Worm (Caenorhabditis elegans) whole organism, L1 larva: ENCODE measurements around the gene pat-3.

Experiments
- aha-1 ChIP-seq: fragments of 150-350 bp; optimal IDR thresholded peaks from 2 replicates; lab custom pipeline; 2014; ENCODE audit warnings: missing biosample characterization, missing genetic modification characterization
- alr-1 ChIP-seq: fragments of 200-800 bp; sonication (Bioruptor generic); optimal IDR thresholded peaks from 2 replicates; lab custom pipeline; 2018; ENCODE audit warnings: borderline replicate concordance, mild to moderate bottlenecking, missing genetic modification characterization, missing compliant biosample characterization
- blmp-1 ChIP-seq: fragments of 150-350 bp; optimal IDR thresholded peaks from 2 replicates; lab custom pipeline; 2014; ENCODE audit warnings: missing biosample characterization, missing genetic modification characterization
- ceh-8 ChIP-seq: fragments of 200-800 bp; sonication (Bioruptor generic); optimal IDR thresholded peaks from 2 replicates; lab custom pipeline; 2018; ENCODE audit warnings: mild to moderate bottlenecking, missing genetic modification characterization, moderate library complexity, missing compliant biosample characterization
- ceh-82 ChIP-seq, 3 experiments: fragments of 150-350 bp in 1 of 3; sonication (generic microtip) in 2 of 3; optimal IDR thresholded peaks; 2 replicates each; lab custom pipeline; 2014 to 2017; ENCODE audit warnings: missing biosample characterization in 3 of 3, missing genetic modification characterization in 3 of 3
- ceh-90 ChIP-seq: sonication (generic microtip); optimal IDR thresholded peaks from 2 replicates; lab custom pipeline; 2016; ENCODE audit warnings: missing genetic modification characterization, missing compliant biosample characterization
- dpl-1 ChIP-seq, 3 experiments: fragments of 150-350 bp in 2 of 3; sonication (generic microtip) in 1 of 3; optimal IDR thresholded peaks; 2 replicates each; lab custom pipeline; 2014 to 2017; ENCODE audit warnings: missing biosample characterization in 3 of 3, missing genetic modification characterization in 3 of 3, missing genetic modification reagents in 3 of 3
- efl-1 ChIP-seq, 4 experiments: fragments of 150-350 bp; optimal IDR thresholded peaks in 3 of 4; peaks in 1 of 4; 1 replicate in 1 of 4; 2 replicates in 3 of 4; lab custom pipeline; 2014; ENCODE audit warnings: missing biosample characterization in 2 of 4, missing genetic modification characterization in 2 of 4, missing genetic modification reagents in 2 of 4
- egl-13 ChIP-seq: sonication (generic microtip); optimal IDR thresholded peaks from 2 replicates; lab custom pipeline; 2016; ENCODE audit warnings: missing genotype, missing genetic modification reagents, missing genetic modification characterization, missing compliant biosample characterization
- egl-27 ChIP-seq, 2 experiments: fragments of 150-350 bp in 1 of 2; sonication (generic microtip); optimal IDR thresholded peaks; 3 replicates each; lab custom pipeline; 2017 to 2018; ENCODE audit warnings: missing biosample characterization in 2 of 2, missing genetic modification characterization in 2 of 2, missing genetic modification reagents in 2 of 2
- elt-3 ChIP-seq, 6 experiments: fragments of 150-350 bp in 1 of 6; sonication (generic microtip); optimal IDR thresholded peaks; 2 replicates each; lab custom pipeline; 2017 to 2018; ENCODE audit warnings: missing biosample characterization in 6 of 6, missing genetic modification characterization in 6 of 6, inconsistent platforms in 1 of 6
- fkh-10 ChIP-seq: sonication (generic microtip); optimal IDR thresholded peaks from 2 replicates; lab custom pipeline; 2017; ENCODE audit warnings: missing biosample characterization, missing genetic modification reagents, missing genetic modification characterization
- grh-1 ChIP-seq: fragments of 200-800 bp; sonication (Bioruptor generic); IDR thresholded peaks from 2 replicates; pipeline ENCODE4 v1.3.6; 2022; ENCODE audit warnings: missing genetic modification reagents, missing genetic modification characterization, missing compliant biosample characterization
- hpl-2 ChIP-seq: fragments of 150-350 bp; optimal IDR thresholded peaks from 2 replicates; lab custom pipeline; 2014; ENCODE audit warnings: missing biosample characterization, missing genetic modification reagents, missing genetic modification characterization
- irx-1 ChIP-seq: sonication (generic microtip); optimal IDR thresholded peaks from 2 replicates; lab custom pipeline; 2016; ENCODE audit warnings: missing genetic modification characterization, missing compliant biosample characterization
- isw-1 ChIP-seq: fragments of 200-800 bp; sonication (Bioruptor generic); IDR thresholded peaks from 2 replicates; pipeline ENCODE4 v1.3.6; 2022; ENCODE audit warnings: missing genetic modification characterization, missing compliant biosample characterization
- lin-13 ChIP-seq: fragments of 150-350 bp; optimal IDR thresholded peaks from 2 replicates; lab custom pipeline; 2014; ENCODE audit warnings: missing biosample characterization, missing genetic modification reagents, missing genetic modification characterization
- lin-15B ChIP-seq: fragments of 150-350 bp; sonication (generic microtip); optimal IDR thresholded peaks from 3 replicates; lab custom pipeline; 2014; ENCODE audit warnings: missing biosample characterization, missing genetic modification characterization
- lin-35 ChIP-seq, 2 experiments: fragments of 150-350 bp; optimal IDR thresholded peaks; 2 replicates each; lab custom pipeline; 2014; ENCODE audit warnings: missing biosample characterization in 2 of 2, missing genetic modification characterization in 2 of 2, missing genetic modification reagents in 2 of 2
- lir-3 ChIP-seq: sonication (generic microtip); optimal IDR thresholded peaks from 2 replicates; lab custom pipeline; 2016; ENCODE audit warnings: mild to moderate bottlenecking, missing genetic modification characterization, moderate library complexity, missing compliant biosample characterization; ENCODE audit not compliant: poor library complexity
- lsy-2 ChIP-seq, 2 experiments: fragments of 150-350 bp; optimal IDR thresholded peaks; 2 replicates each; lab custom pipeline; 2014; ENCODE audit warnings: missing biosample characterization in 2 of 2, missing genetic modification characterization in 2 of 2
- mab-9 ChIP-seq: fragments of 200-800 bp; sonication (Bioruptor generic); IDR thresholded peaks from 2 replicates; pipeline ENCODE4 v1.3.6; 2022; ENCODE audit warnings: missing genetic modification reagents, missing genetic modification characterization, missing compliant biosample characterization
- mef-2 ChIP-seq: fragments of 150-350 bp; optimal IDR thresholded peaks from 2 replicates; lab custom pipeline; 2014; ENCODE audit warnings: missing biosample characterization, missing genetic modification characterization
- mep-1 ChIP-seq: fragments of 150-350 bp; optimal IDR thresholded peaks from 2 replicates; lab custom pipeline; 2014; ENCODE audit warnings: missing biosample characterization, missing genetic modification characterization
- nhr-12 ChIP-seq: sonication (generic microtip); optimal IDR thresholded peaks from 2 replicates; lab custom pipeline; 2017; ENCODE audit warnings: missing biosample characterization, missing genetic modification characterization
- nhr-19 ChIP-seq: fragments of 200-800 bp; sonication (Bioruptor generic); conservative IDR thresholded peaks from 2 replicates; pipeline ENCODE4 v1.3.6; 2022; ENCODE audit warnings: missing genetic modification characterization, missing compliant biosample characterization
- nhr-237 ChIP-seq: fragments of 150-350 bp; optimal IDR thresholded peaks from 2 replicates; lab custom pipeline; 2014; ENCODE audit warnings: missing biosample characterization, missing genetic modification characterization
- nhr-47 ChIP-seq: sonication (generic microtip); optimal IDR thresholded peaks from 2 replicates; lab custom pipeline; 2016; ENCODE audit warnings: mild to moderate bottlenecking, missing genetic modification characterization, moderate library complexity, missing compliant biosample characterization
- nhr-71 ChIP-seq: sonication (generic microtip); optimal IDR thresholded peaks from 2 replicates; lab custom pipeline; 2016; ENCODE audit warnings: mild to moderate bottlenecking, missing genetic modification characterization, moderate library complexity, missing compliant biosample characterization
- nhr-76 ChIP-seq: sonication (generic microtip); optimal IDR thresholded peaks from 2 replicates; lab custom pipeline; 2017; ENCODE audit warnings: missing biosample characterization, missing genetic modification characterization
- nhr-77 ChIP-seq: fragments of 150-350 bp; optimal IDR thresholded peaks from 2 replicates; lab custom pipeline; 2014; ENCODE audit warnings: missing biosample characterization, missing genetic modification characterization
- nhr-84 ChIP-seq: sonication (generic microtip); optimal IDR thresholded peaks from 2 replicates; lab custom pipeline; 2017; ENCODE audit warnings: missing biosample characterization, missing genetic modification characterization
- nhr-85 ChIP-seq: sonication (generic microtip); peaks from one replicate; lab custom pipeline; 2016; ENCODE audit warnings: missing genetic modification characterization, inconsistent platforms, missing compliant biosample characterization
- pqm-1 ChIP-seq: sonication (generic microtip); optimal IDR thresholded peaks from 3 replicates; lab custom pipeline; 2017; ENCODE audit warnings: missing biosample characterization, missing genetic modification characterization
- skn-1 ChIP-seq: fragments of 150-350 bp; optimal IDR thresholded peaks from 2 replicates; lab custom pipeline; 2014; ENCODE audit warnings: missing biosample characterization, missing genetic modification characterization
- snpc-4 ChIP-seq: fragments of 150-350 bp; optimal IDR thresholded peaks from 2 replicates; lab custom pipeline; 2014; ENCODE audit warnings: missing biosample characterization, missing genetic modification characterization
- snu-23 ChIP-seq: sonication (generic microtip); optimal IDR thresholded peaks from 2 replicates; lab custom pipeline; 2016; ENCODE audit warnings: missing genetic modification characterization, missing compliant biosample characterization
- sptf-1 ChIP-seq: fragments of 150-350 bp; optimal IDR thresholded peaks from 2 replicates; lab custom pipeline; 2014; ENCODE audit warnings: missing biosample characterization, missing genetic modification characterization
- unc-130 ChIP-seq: fragments of 150-350 bp; optimal IDR thresholded peaks from 2 replicates; lab custom pipeline; 2017; ENCODE audit warnings: missing biosample characterization, missing genetic modification characterization, inconsistent platforms
- unc-30 ChIP-seq: sonication (generic microtip); optimal IDR thresholded peaks from 2 replicates; lab custom pipeline; 2017; ENCODE audit warnings: missing biosample characterization, missing genetic modification characterization
- unc-62 ChIP-seq: fragments of 150-350 bp; optimal IDR thresholded peaks from 2 replicates; lab custom pipeline; 2014; ENCODE audit warnings: missing biosample characterization, missing genetic modification reagents, missing genetic modification characterization
- zip-4 ChIP-seq: fragments of 200-800 bp; sonication (Bioruptor generic); optimal IDR thresholded peaks from 2 replicates; lab custom pipeline; 2018; ENCODE audit warnings: mild to moderate bottlenecking, missing genetic modification characterization, moderate library complexity, missing compliant biosample characterization

The pat-3 gene

DNA sequence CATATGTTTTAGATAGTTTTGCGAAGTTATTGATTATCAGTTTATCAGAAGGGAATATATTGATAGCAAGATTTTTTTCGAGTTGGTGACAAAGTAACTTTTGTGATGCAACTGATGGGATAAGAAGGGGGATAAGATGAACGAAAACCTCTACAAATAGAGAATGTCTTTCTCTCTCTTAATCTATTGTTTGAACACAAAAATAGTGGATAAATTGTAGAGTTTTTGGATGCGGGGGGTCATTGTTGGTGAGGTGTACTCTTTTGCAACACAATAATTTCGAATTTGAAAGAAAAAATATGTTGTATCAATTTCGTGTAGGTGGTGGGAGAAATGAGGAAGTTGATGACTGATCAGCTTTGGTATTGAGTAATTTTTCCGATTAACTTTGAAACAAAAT is 12.2 kb upstream of the pat-3 start, which contains the start of gene ZK1058.9:
ZK1058.9 (minus strand) TSS at position 101 of the 400 bp plus-strand sequence.
- no peak for TF ChIP-seq efl-1 (optimal IDR thresholded peaks at IDR 0.05; lab: Kevin White, UChicago)
- TF ChIP-seq efl-1 (GFP tag; optimal IDR thresholded peaks at IDR 0.05 in 1 of 2; lab: Kevin White, UChicago) = peak in 1 of 2 experiments; percentile 83
- TF ChIP-seq lsy-2 (tag; optimal IDR thresholded peaks at IDR 0.05; lab: Kevin White, UChicago) = no peak

DNA sequence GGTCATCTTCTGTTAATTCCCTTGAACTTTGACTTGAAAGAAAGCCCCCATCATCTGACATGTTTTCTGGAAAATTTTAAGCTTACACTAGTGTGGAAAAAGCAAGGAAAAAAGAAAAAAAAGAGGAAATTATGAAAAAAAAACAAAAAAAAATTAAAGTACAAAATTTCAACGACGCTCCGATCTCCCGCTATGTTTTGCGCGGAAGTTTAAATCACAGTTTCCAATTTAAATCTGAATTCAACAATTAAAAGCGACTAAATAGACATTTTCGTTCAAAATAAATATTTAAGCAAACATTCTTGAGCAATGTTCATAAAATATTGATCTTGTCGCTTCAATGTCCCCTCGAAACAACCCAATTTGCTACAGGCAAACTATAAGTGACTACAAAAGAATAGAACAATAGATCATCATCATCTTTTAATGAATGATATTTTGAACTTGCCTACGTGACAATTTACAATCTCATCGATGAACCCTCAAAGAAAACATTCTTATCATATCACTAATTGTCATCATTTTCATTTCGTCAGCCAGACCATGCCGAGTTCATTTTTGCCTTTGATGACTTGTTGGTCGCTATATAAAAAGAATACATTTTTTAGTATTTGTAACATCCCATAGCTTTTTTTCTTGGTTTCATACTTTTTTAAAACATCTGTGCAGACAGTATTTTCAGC is 7.8 kb upstream of the pat-3 start, which contains the start of the genes metl-6 and nit-1:
metl-6 (minus strand) TSS at position 66 of the 683 bp plus-strand sequence.
nit-1 (plus strand) TSS at position 562 of the 683 bp plus-strand sequence.
- TF ChIP-seq grh-1 (GFP tag; lab: Robert Waterston, UW) (no peak), dpl-1 (GFP tag; optimal IDR thresholded peaks at IDR 0.05; lab: Kevin White, UChicago) (peak; percentile 65 to 88 (median 78)), nhr-71 (tag; lab: Kevin White, UChicago) (peak; percentile 14), lsy-2 (tag; optimal IDR thresholded peaks at IDR 0.05; lab: Kevin White, UChicago) (peak; percentile 23 to 54), skn-1 (peak; percentile 57), efl-1 (optimal IDR thresholded peaks at IDR 0.05; lab: Kevin White, UChicago) (peak in 1 of 2 experiments; percentile 79), efl-1 (GFP tag; optimal IDR thresholded peaks at IDR 0.05 in 1 of 2; lab: Kevin White, UChicago) (peak; percentile 85 to 98), blmp-1 (tag; lab: Kevin White, UChicago) (peak; percentile 42), lin-15B (tag; lab: Kevin White, UChicago) (no peak), lin-35 (GFP tag; optimal IDR thresholded peaks at IDR 0.05; lab: Kevin White, UChicago) (peak; percentile 63 to 90), elt-3 (tag; optimal IDR thresholded peaks at IDR 0.05; lab: Kevin White, UChicago) (peak in 1 of 6 experiments; percentile 7)

DNA sequence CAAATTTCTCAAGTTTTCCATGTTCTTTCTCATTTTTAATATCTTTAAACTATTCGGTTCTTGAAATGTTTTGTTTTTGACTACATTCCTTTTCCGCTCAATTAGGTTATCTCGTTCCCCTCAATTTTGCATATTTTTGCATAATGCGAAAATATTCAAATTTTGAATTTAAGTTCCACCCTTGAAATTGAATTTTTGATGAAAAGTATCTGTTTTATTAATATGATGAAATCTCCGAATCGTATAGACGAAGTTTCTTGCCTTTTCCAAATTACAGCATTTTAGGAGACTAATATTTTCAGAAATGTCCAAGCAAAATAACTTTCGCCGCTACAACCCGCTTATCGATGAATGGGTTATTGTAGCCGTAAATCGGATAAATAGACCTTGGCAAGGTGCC is 4.6 kb upstream of the pat-3 start, which contains the start of gene ZK1058.3:
ZK1058.3 (plus strand) TSS at position 301 of the 400 bp plus-strand sequence.
- TF ChIP-seq snpc-4 (tag; lab: Kevin White, UChicago) (no peak), efl-1 (optimal IDR thresholded peaks at IDR 0.05; lab: Kevin White, UChicago) (no peak), efl-1 (GFP tag; optimal IDR thresholded peaks at IDR 0.05 in 1 of 2; lab: Kevin White, UChicago) (peak in 1 of 2 experiments; percentile 0), alr-1 (tag; lab: Kevin White, UChicago) (no peak), mep-1 (no peak), aha-1 (tag; lab: Kevin White, UChicago) (no peak)
- TF ChIP-seq, all 84 proteins: peak for 1

DNA sequence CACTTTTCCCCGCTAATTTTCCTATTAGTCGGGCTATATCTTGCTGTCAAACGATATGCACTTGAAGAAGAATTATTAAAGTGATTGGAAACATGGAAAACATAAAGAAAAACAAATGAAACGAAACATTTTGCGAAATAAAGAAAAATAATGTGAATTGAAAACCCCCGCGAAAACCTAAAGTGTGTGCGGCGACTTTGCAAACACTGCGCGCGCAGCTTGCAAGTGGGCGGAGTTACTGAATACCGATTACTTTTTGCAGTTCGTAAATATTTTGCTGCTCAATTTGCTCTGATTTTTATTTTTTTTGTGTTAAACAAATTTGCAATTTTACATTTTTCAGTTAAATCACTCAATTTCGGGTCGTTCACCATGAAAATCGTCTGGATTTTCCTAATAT is 2.7 kb upstream of the pat-3 start, which contains the start of gene ccdc-47:
ccdc-47 (plus strand) TSS at position 344 of the 400 bp plus-strand sequence.
- no peak for TF ChIP-seq zip-4 (GFP tag; lab: Kevin White, UChicago)
- TF ChIP-seq mab-9 (GFP tag; lab: Robert Waterston, UW) = no peak
- peak; percentile 53 for TF ChIP-seq unc-130 (tag; lab: Kevin White, UChicago)
- peak; percentile 46 to 86 for TF ChIP-seq efl-1 (optimal IDR thresholded peaks at IDR 0.05; lab: Kevin White, UChicago)
- TF ChIP-seq efl-1 (GFP tag; optimal IDR thresholded peaks at IDR 0.05 in 1 of 2; lab: Kevin White, UChicago) = peak; percentile 85 to 98
- TF ChIP-seq lin-15B (tag; lab: Kevin White, UChicago) = peak; percentile 45
- no peak for TF ChIP-seq nhr-77
- no peak for TF ChIP-seq ceh-8
- peak; percentile 40 for TF ChIP-seq lir-3 (tag; lab: Kevin White, UChicago)
- peak; percentile 58 for TF ChIP-seq nhr-19 (GFP tag; lab: Robert Waterston, UW)
- no peak for TF ChIP-seq nhr-76
- TF ChIP-seq unc-30 (tag; lab: Kevin White, UChicago) = no peak
- peak; percentile 42 for TF ChIP-seq irx-1 (tag; lab: Kevin White, UChicago)
- TF ChIP-seq hpl-2 = no peak
- peak; percentile 48 for TF ChIP-seq isw-1 (GFP tag; lab: Robert Waterston, UW)
- peak; percentile 78 to 85 (median 84) for TF ChIP-seq dpl-1 (GFP tag; optimal IDR thresholded peaks at IDR 0.05; lab: Kevin White, UChicago)
- TF ChIP-seq blmp-1 (tag; lab: Kevin White, UChicago) = peak; percentile 62
- TF ChIP-seq sptf-1 (tag; lab: Kevin White, UChicago) = no peak
- TF ChIP-seq egl-27 (tag; optimal IDR thresholded peaks at IDR 0.05; lab: Kevin White, UChicago) = no peak
- TF ChIP-seq pqm-1 (tag; lab: Kevin White, UChicago) = no peak
- no peak for TF ChIP-seq mef-2 (tag; lab: Kevin White, UChicago)
- TF ChIP-seq snu-23 (GFP tag; lab: Kevin White, UChicago) = peak; percentile 76
- peak; percentile 41 to 47 (median 44) for TF ChIP-seq ceh-82 (tag; optimal IDR thresholded peaks at IDR 0.05; lab: Kevin White, UChicago)
- no peak for TF ChIP-seq ceh-90
- TF ChIP-seq nhr-47 (tag; lab: Kevin White, UChicago) = peak; percentile 65
- TF ChIP-seq nhr-85 (tag; lab: Kevin White, UChicago) = peak; percentile 73
- TF ChIP-seq nhr-12 (tag; lab: Kevin White, UChicago) = no peak
- no peak for TF ChIP-seq nhr-237 (tag; lab: Kevin White, UChicago)
- TF ChIP-seq fkh-10 (GFP tag; lab: Kevin White, UChicago) = no peak
- peak; percentile 15 for TF ChIP-seq lin-13 (GFP tag; lab: Kevin White, UChicago)
- TF ChIP-seq egl-13 = no peak
- TF ChIP-seq nhr-84 (tag; lab: Kevin White, UChicago) = no peak
- no peak for TF ChIP-seq unc-62
